Worm (Caenorhabditis elegans): ENCODE measurements around the gene atln-1.

atln-1 gene

DNA sequence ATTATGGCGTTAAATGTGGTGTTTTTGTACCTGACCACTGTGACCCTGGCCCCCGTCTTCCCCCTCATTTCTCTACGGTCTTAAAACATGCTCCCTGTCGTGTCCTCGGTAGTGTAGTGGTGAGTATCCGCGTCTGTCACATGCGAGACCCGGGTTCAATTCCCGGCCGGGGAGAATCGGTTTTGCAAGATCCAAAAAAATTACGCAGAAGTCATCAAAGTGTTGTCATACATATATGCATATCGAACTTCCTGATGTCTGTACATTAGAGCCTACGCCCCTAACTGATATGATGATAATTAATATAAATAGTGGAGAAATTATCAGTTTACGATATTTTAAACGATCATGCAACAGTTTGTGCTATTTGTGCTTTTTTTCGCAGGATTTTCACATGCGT lies 17.0 kb downstream of the atln-1 start, which contains the start of gene Y54G2A.45 (continued):
- TF ChIP-seq ama-1 (optimal IDR thresholded peaks at IDR 0.05) = no peak
- no peak for TF ChIP-seq sup-37 (GFP tag; optimal IDR thresholded peaks at IDR 0.05)
- TF ChIP-seq ceh-82 (tag; optimal IDR thresholded peaks at IDR 0.05) = peak in 1 of 3 experiments; percentile 6
- no peak for TF ChIP-seq nhr-11 (tag; optimal IDR thresholded peaks at IDR 0.05)
- no peak for TF ChIP-seq aha-1 (tag; optimal IDR thresholded peaks at IDR 0.05)
- no peak for TF ChIP-seq fkh-4 (tag; optimal IDR thresholded peaks at IDR 0.05; ENCODE audit: borderline replicate concordance)
- TF ChIP-seq snpc-4 (tag; optimal IDR thresholded peaks at IDR 0.05) = no peak
- no peak for TF ChIP-seq sptf-1 (tag; optimal IDR thresholded peaks at IDR 0.05)
- TF ChIP-seq hlh-4 (tag; optimal IDR thresholded peaks at IDR 0.05) = no peak
- no peak for TF ChIP-seq F16B12.6 (tag; optimal IDR thresholded peaks at IDR 0.05)
- TF ChIP-seq blmp-1 (tag; optimal IDR thresholded peaks at IDR 0.05) = no peak
- TF ChIP-seq nhr-19 (GFP tag; conservative IDR thresholded peaks at IDR 0.05) = peak; percentile 26
- no peak for TF ChIP-seq ztf-11 (tag; optimal IDR thresholded peaks at IDR 0.05)
- no peak for TF ChIP-seq zag-1 (tag; optimal IDR thresholded peaks at IDR 0.05)
- no peak for TF ChIP-seq mef-2 (tag; optimal IDR thresholded peaks at IDR 0.05)
- TF ChIP-seq swsn-7 (tag; optimal IDR thresholded peaks at IDR 0.05) = peak; percentile 23
- no peak for TF ChIP-seq nhr-237 (tag; optimal IDR thresholded peaks at IDR 0.05)
- TF ChIP-seq nhr-47 (tag; optimal IDR thresholded peaks at IDR 0.05) = peak; percentile 57
- peak; percentile 18 for TF ChIP-seq egl-13 (tag; optimal IDR thresholded peaks at IDR 0.05)
- no peak for TF ChIP-seq nhr-76 (tag; optimal IDR thresholded peaks at IDR 0.05)
- TF ChIP-seq zip-4 (GFP tag; optimal IDR thresholded peaks at IDR 0.05) = no peak
- peak in 1 of 2 experiments; percentile 57 for TF ChIP-seq lsy-2 (tag; optimal IDR thresholded peaks at IDR 0.05)
- TF ChIP-seq C16A3.4 (tag; optimal IDR thresholded peaks at IDR 0.05) = peak; percentile 14
- TF ChIP-seq unc-130 (tag; optimal IDR thresholded peaks at IDR 0.05) = no peak
- peak; percentile 5 for TF ChIP-seq nhr-77 (tag; optimal IDR thresholded peaks at IDR 0.05)
- peak; percentile 40 for TF ChIP-seq nhr-90 (tag; optimal IDR thresholded peaks at IDR 0.05; ENCODE audit: poor library complexity)
- TF ChIP-seq unc-86 (tag; optimal IDR thresholded peaks at IDR 0.05) = no peak
- no peak for TF ChIP-seq vab-15 (tag; optimal IDR thresholded peaks at IDR 0.05)
- no peak for TF ChIP-seq C34B4.2 (tag; optimal IDR thresholded peaks at IDR 0.05)
- no peak for TF ChIP-seq lin-15B (tag; optimal IDR thresholded peaks at IDR 0.05)
- no peak for TF ChIP-seq nhr-84 (tag; optimal IDR thresholded peaks at IDR 0.05)
- TF ChIP-seq nhr-20 (tag; optimal IDR thresholded peaks at IDR 0.05) = peak; percentile 40
- TF ChIP-seq egl-27 (tag; optimal IDR thresholded peaks at IDR 0.05) = no peak
- peak; percentile 64 for TF ChIP-seq elt-2 (tag; optimal IDR thresholded peaks at IDR 0.05)
- TF ChIP-seq lin-14 (GFP tag; optimal IDR thresholded peaks at IDR 0.05) = no peak
- TF ChIP-seq elt-3 (tag; optimal IDR thresholded peaks at IDR 0.05) = no peak
- no peak for TF ChIP-seq aly-2 (tag; optimal IDR thresholded peaks at IDR 0.05)
- no peak for TF ChIP-seq ets-5 (GFP tag; IDR thresholded peaks at IDR 0.05)
- no peak for TF ChIP-seq fkh-10 (GFP tag; optimal IDR thresholded peaks at IDR 0.05)
- no peak for TF ChIP-seq fkh-8 (tag; optimal IDR thresholded peaks at IDR 0.05)
- TF ChIP-seq ces-1 (GFP tag; optimal IDR thresholded peaks at IDR 0.05) = no peak
- TF ChIP-seq C04F5.9 (tag; optimal IDR thresholded peaks at IDR 0.05) = no peak
- TF ChIP-seq ceh-88 (GFP tag; IDR thresholded peaks at IDR 0.05) = no peak
- no peak for TF ChIP-seq ceh-63 (GFP tag; optimal IDR thresholded peaks at IDR 0.05)
- no peak for TF ChIP-seq nhr-28 (tag; optimal IDR thresholded peaks at IDR 0.05)
- TF ChIP-seq dpl-1 (GFP tag; optimal IDR thresholded peaks at IDR 0.05) = peak in 1 of 3 experiments; percentile 5
- peak; percentile 40 for TF ChIP-seq pqm-1 (tag; optimal IDR thresholded peaks at IDR 0.05)
- no peak for TF ChIP-seq nhr-12 (tag; optimal IDR thresholded peaks at IDR 0.05)
- no peak for TF ChIP-seq ztf-4 (tag; optimal IDR thresholded peaks at IDR 0.05)
- no peak for TF ChIP-seq irx-1 (tag; optimal IDR thresholded peaks at IDR 0.05)
- no peak for TF ChIP-seq fos-1 (tag; optimal IDR thresholded peaks at IDR 0.05)
- TF ChIP-seq hlh-17 (GFP tag; optimal IDR thresholded peaks at IDR 0.05; ENCODE audit: borderline replicate concordance) = no peak
- no peak for TF ChIP-seq tbx-2 (tag; optimal IDR thresholded peaks at IDR 0.05)
- peak; percentile 61 for TF ChIP-seq nhr-71 (tag; optimal IDR thresholded peaks at IDR 0.05)
- no peak for TF ChIP-seq isw-1 (GFP tag; IDR thresholded peaks at IDR 0.05)

All from whole organism, L1 larva.